Worm (Caenorhabditis elegans): ENCODE measurements around the gene R151.2.

ce11 chrIII:7162065-7162762 is 47.6 kb upstream of the R151.2 start, which contains the start of the genes syf-2 and K04G7.1:
- TF ChIP-seq nhr-28 (tag; optimal IDR thresholded peaks at IDR 0.05): no peak
- no peak for TF ChIP-seq tlp-1 (tag; optimal IDR thresholded peaks at IDR 0.05)
- peak; percentile 93 to 96 for TF ChIP-seq lin-35 (GFP tag; optimal IDR thresholded peaks at IDR 0.05)
- TF ChIP-seq ama-1 (optimal IDR thresholded peaks at IDR 0.05): peak; percentile 56
- peak; percentile 84 for TF ChIP-seq rnt-1 (tag; optimal IDR thresholded peaks at IDR 0.05)
- TF ChIP-seq pqm-1 (tag; optimal IDR thresholded peaks at IDR 0.05): no peak
- TF ChIP-seq nhr-11 (tag; optimal IDR thresholded peaks at IDR 0.05): peak; percentile 70

Data from whole organism, L1 larva.